Fruit fly (Drosophila melanogaster) whole organism, embryonic: ENCODE results near the gene yellow-e3.

Source experiments
- Adf1 ChIP-seq: fragments of 200-800 bp; sonication (Bioruptor generic); IDR thresholded peaks from 2 replicates; pipeline ENCODE4 v1.3.6; 2022; ENCODE audit warnings: missing biosample characterization, missing genetic modification characterization
- Awh ChIP-seq: fragments of 200-800 bp; sonication (Bioruptor generic); IDR thresholded peaks from 2 replicates; pipeline ENCODE4, ENCODE4 v1.3.6; 2022; ENCODE audit warnings: missing biosample characterization, missing genetic modification characterization
- CG10959 ChIP-seq: fragments of 200-800 bp; sonication (Bioruptor generic); IDR thresholded peaks from 2 replicates; pipeline ENCODE4 v1.3.6; 2022; ENCODE audit warnings: missing biosample characterization, missing genetic modification characterization
- CG11085 ChIP-seq: fragments of 200-800 bp; sonication (Bioruptor generic); IDR thresholded peaks from 2 replicates; pipeline ENCODE4 v1.3.6; 2022; ENCODE audit warnings: missing biosample characterization, missing genetic modification characterization
- CG11398 ChIP-seq: fragments of 200-800 bp; sonication (Bioruptor generic); optimal IDR thresholded peaks from 2 replicates; lab custom pipeline; 2016; ENCODE audit warnings: missing biosample characterization, missing genetic modification characterization
- CG11696 ChIP-seq: fragments of 200-800 bp; sonication (Bioruptor generic); IDR thresholded peaks from 2 replicates; pipeline ENCODE4 v1.3.6; 2022; ENCODE audit warnings: missing biosample characterization, missing genetic modification characterization
- CG11723 ChIP-seq: fragments of 200-800 bp; sonication (Bioruptor generic); optimal IDR thresholded peaks from 2 replicates; lab custom pipeline; 2017; ENCODE audit warnings: missing biosample characterization, mild to moderate bottlenecking, missing genetic modification characterization
- CG12155 ChIP-seq: fragments of 200-800 bp; sonication (Bioruptor generic); optimal IDR thresholded peaks from 3 replicates; lab custom pipeline; 2016; ENCODE audit warnings: missing biosample characterization, missing genetic modification characterization
- CG12219 ChIP-seq: fragments of 200-800 bp; sonication (Bioruptor generic); optimal IDR thresholded peaks from 3 replicates; lab custom pipeline; 2018; ENCODE audit warnings: missing biosample characterization, mild to moderate bottlenecking, missing genetic modification characterization
- CG12299 ChIP-seq: fragments of 200-800 bp; sonication (Bioruptor generic); optimal IDR thresholded peaks from 2 replicates; lab custom pipeline; 2018; ENCODE audit warnings: missing biosample characterization, mild to moderate bottlenecking, missing genetic modification characterization
- CG12769 ChIP-seq: fragments of 200-800 bp; sonication (Bioruptor generic); optimal IDR thresholded peaks from 2 replicates; lab custom pipeline; 2019; ENCODE audit warnings: missing biosample characterization, mild to moderate bottlenecking, missing genetic modification characterization, moderate library complexity
- CG13894 ChIP-seq: fragments of 200-800 bp; sonication (Bioruptor generic); optimal IDR thresholded peaks from 3 replicates; lab custom pipeline; 2018; ENCODE audit warnings: missing biosample characterization, mild to moderate bottlenecking, missing genetic modification characterization, moderate library complexity
- CG14050 ChIP-seq: fragments of 200-800 bp; sonication (Bioruptor generic); IDR thresholded peaks from 3 replicates; pipeline ENCODE4 v1.3.6; 2022; ENCODE audit warnings: missing biosample characterization, missing genetic modification characterization
- CG14710 ChIP-seq: fragments of 200-800 bp; sonication (Bioruptor generic); optimal IDR thresholded peaks from 3 replicates; lab custom pipeline; 2019; ENCODE audit warnings: missing biosample characterization, mild to moderate bottlenecking, missing genetic modification characterization, moderate library complexity
- CG15011 ChIP-seq: fragments of 200-800 bp; sonication (Bioruptor generic); optimal IDR thresholded peaks from 3 replicates; lab custom pipeline; 2018; ENCODE audit warnings: missing biosample characterization, mild to moderate bottlenecking, missing genetic modification characterization
- CG1603 ChIP-seq: fragments of 200-800 bp; sonication (Bioruptor generic); optimal IDR thresholded peaks from 2 replicates; lab custom pipeline; 2019; ENCODE audit warnings: missing biosample characterization, mild to moderate bottlenecking, missing genetic modification characterization, moderate library complexity
- CG18619 ChIP-seq: fragments of 200-800 bp; sonication (Bioruptor generic); optimal IDR thresholded peaks from 3 replicates; lab custom pipeline; 2017; ENCODE audit warnings: missing biosample characterization, mild to moderate bottlenecking, missing genetic modification characterization
- CG3726 ChIP-seq: fragments of 200-800 bp; sonication (Bioruptor generic); IDR thresholded peaks from 3 replicates; pipeline ENCODE4, ENCODE4 v1.3.6; 2022; ENCODE audit warnings: missing biosample characterization, missing genetic modification characterization
- CG6654 ChIP-seq: fragments of 200-800 bp; sonication (Bioruptor generic); optimal IDR thresholded peaks from 2 replicates; lab custom pipeline; 2017; ENCODE audit warnings: missing biosample characterization, mild to moderate bottlenecking, missing genetic modification characterization
- CG6689 ChIP-seq: fragments of 200-800 bp; sonication (Bioruptor generic); IDR thresholded peaks from 2 replicates; pipeline ENCODE4 v1.3.6; 2022; ENCODE audit warnings: missing biosample characterization, missing genetic modification characterization
- CG7357 ChIP-seq: fragments of 200-800 bp; sonication (Bioruptor generic); IDR thresholded peaks from 3 replicates; pipeline ENCODE4 v1.3.6; 2022; ENCODE audit warnings: missing biosample characterization, missing genetic modification characterization
- CG7372 ChIP-seq: fragments of 200-800 bp; sonication (Bioruptor generic); IDR thresholded peaks from 2 replicates; pipeline ENCODE4 v1.3.6; 2022; ENCODE audit warnings: missing biosample characterization, missing genetic modification characterization
- CG7556 ChIP-seq: fragments of 200-800 bp; sonication (Bioruptor generic); optimal IDR thresholded peaks from 2 replicates; lab custom pipeline; 2017; ENCODE audit warnings: missing biosample characterization, mild to moderate bottlenecking, missing genetic modification characterization
- CG8359 ChIP-seq: fragments of 200-800 bp; sonication (Bioruptor generic); optimal IDR thresholded peaks from 2 replicates; lab custom pipeline; 2017; ENCODE audit warnings: missing biosample characterization, mild to moderate bottlenecking, missing genetic modification characterization, borderline replicate concordance
- CG8924 ChIP-seq: fragments of 200-800 bp; optimal IDR thresholded peaks from 3 replicates; lab custom pipeline; 2019; ENCODE audit warnings: missing biosample characterization, mild to moderate bottlenecking, missing genetic modification characterization, moderate library complexity
- CG9797 ChIP-seq: fragments of 200-800 bp; sonication (Bioruptor generic); optimal IDR thresholded peaks from 3 replicates; lab custom pipeline; 2018; ENCODE audit warnings: missing biosample characterization, mild to moderate bottlenecking, missing genetic modification characterization
- CHES-1-like ChIP-seq: fragments of 200-800 bp; sonication (Bioruptor generic); optimal IDR thresholded peaks from 2 replicates; lab custom pipeline; 2016; ENCODE audit warnings: missing biosample characterization, missing genetic modification characterization
- Ets65A ChIP-seq: fragments of 200-800 bp; sonication (Bioruptor generic); peaks from one replicate; lab custom pipeline; 2016; ENCODE audit warnings: missing biosample characterization, missing genetic modification characterization
- HHEX ChIP-seq: fragments of 200-800 bp; sonication (Bioruptor generic); optimal IDR thresholded peaks from 3 replicates; lab custom pipeline; 2017; ENCODE audit warnings: missing biosample characterization, mild to moderate bottlenecking, missing genetic modification characterization, missing genetic modification reagents
- Lhr ChIP-seq: fragments of 200-800 bp; sonication (Bioruptor generic); optimal IDR thresholded peaks from 3 replicates; lab custom pipeline; 2017; ENCODE audit warnings: mild to moderate bottlenecking, missing biosample characterization, missing genetic modification reagents, missing genetic modification characterization
- Lpt ChIP-seq: fragments of >200 bp; optimal IDR thresholded peaks from 2 replicates; lab custom pipeline; 2018; ENCODE audit warnings: missing biosample characterization, missing genetic modification characterization
- Mes4 ChIP-seq: fragments of 200-800 bp; sonication (Bioruptor generic); optimal IDR thresholded peaks from 2 replicates; lab custom pipeline; 2016; ENCODE audit warnings: missing biosample characterization, missing genetic modification characterization
- Ravus ChIP-seq: fragments of 200-800 bp; sonication (Bioruptor generic); IDR thresholded peaks from 2 replicates; pipeline ENCODE4 v1.3.6; 2022; ENCODE audit warnings: missing biosample characterization, missing genetic modification characterization
- Rx ChIP-seq: fragments of 200-800 bp; sonication (Bioruptor generic); IDR thresholded peaks from 2 replicates; pipeline ENCODE4 v1.3.6; 2022; ENCODE audit warnings: missing biosample characterization, missing genetic modification characterization
- abd-A ChIP-seq: fragments of 200-800 bp; sonication (Bioruptor generic); optimal IDR thresholded peaks from 3 replicates; lab custom pipeline; 2019; ENCODE audit warnings: missing biosample characterization, mild to moderate bottlenecking, missing genetic modification characterization, moderate library complexity
- chinmo ChIP-seq: fragments of 200-800 bp; sonication (Bioruptor generic); IDR thresholded peaks from 4 replicates; pipeline ENCODE4 v1.3.6; 2022; ENCODE audit warnings: missing biosample characterization, missing genetic modification characterization; ENCODE audit not compliant: partially characterized antibody
- chm ChIP-seq: fragments of 200-800 bp; sonication (Bioruptor generic); IDR thresholded peaks from 2 replicates; pipeline ENCODE4 v1.3.6; 2022; ENCODE audit warnings: missing biosample characterization, missing genetic modification characterization
- dmrt11E ChIP-seq: fragments of 200-800 bp; sonication (Bioruptor generic); optimal IDR thresholded peaks from 3 replicates; lab custom pipeline; 2018; ENCODE audit warnings: missing biosample characterization, mild to moderate bottlenecking, missing genetic modification characterization, moderate library complexity
- fd3F ChIP-seq: fragments of 200-800 bp; sonication (Bioruptor generic); optimal IDR thresholded peaks from 2 replicates; lab custom pipeline; 2018; ENCODE audit warnings: missing biosample characterization, mild to moderate bottlenecking, missing genetic modification characterization, moderate library complexity
- jumu ChIP-seq: fragments of 200-800 bp; sonication (Bioruptor generic); optimal IDR thresholded peaks from 3 replicates; lab custom pipeline; 2016; ENCODE audit warnings: missing biosample characterization, missing genetic modification characterization
- mirr ChIP-seq: fragments of 200-800 bp; sonication (Bioruptor generic); optimal IDR thresholded peaks from 3 replicates; lab custom pipeline; 2018; ENCODE audit warnings: missing biosample characterization, mild to moderate bottlenecking, missing genetic modification characterization
- pita ChIP-seq: fragments of 200-800 bp; sonication (Bioruptor generic); optimal IDR thresholded peaks from 2 replicates; lab custom pipeline; 2017; ENCODE audit warnings: missing biosample characterization, mild to moderate bottlenecking, missing genetic modification characterization
- prd ChIP-seq, 3 experiments: fragments of >200 bp in 2 of 3; fragments of 200-800 bp in 1 of 3; sonication (Bioruptor generic) in 1 of 3; optimal IDR thresholded peaks in 2 of 3; IDR thresholded peaks in 1 of 3; 2 replicates in 2 of 3; 3 replicates in 1 of 3; pipeline versions ENCODE4 v1.3.6 to Lab custom; 2017 to 2022; ENCODE audit warnings: missing biosample characterization in 1 of 3, missing genetic modification characterization in 1 of 3
- sc ChIP-seq, 3 experiments: fragments of >200 bp in 2 of 3; fragments of 200-800 bp in 1 of 3; sonication (Bioruptor generic) in 1 of 3; optimal IDR thresholded peaks; 2 replicates in 2 of 3; 3 replicates in 1 of 3; lab custom pipeline; 2017; ENCODE audit warnings: mild to moderate bottlenecking in 1 of 3, missing biosample characterization in 1 of 3, missing genetic modification characterization in 1 of 3, missing genetic modification reagents in 1 of 3
- sd ChIP-seq: fragments of 200-800 bp; sonication (Bioruptor generic); optimal IDR thresholded peaks from 3 replicates; lab custom pipeline; 2018; ENCODE audit warnings: missing biosample characterization, mild to moderate bottlenecking, missing genetic modification characterization, moderate library complexity
- stc ChIP-seq: fragments of 200-800 bp; sonication (Bioruptor generic); IDR thresholded peaks from 2 replicates; pipeline ENCODE4 v1.3.6; 2022; ENCODE audit warnings: missing biosample characterization, missing genetic modification characterization
- usp ChIP-seq: fragments of >200 bp; optimal IDR thresholded peaks from 2 replicates; lab custom pipeline; 2017; ENCODE audit warnings: missing biosample characterization, missing genetic modification characterization
- vvl ChIP-seq: fragments of 200-800 bp; sonication (Bioruptor generic); IDR thresholded peaks from 2 replicates; pipeline ENCODE4 v1.3.6; 2022; ENCODE audit warnings: missing biosample characterization, missing genetic modification characterization
- yki ChIP-seq: fragments of >200 bp; optimal IDR thresholded peaks from 3 replicates; lab custom pipeline; 2018

Gene yellow-e3

dm6 chr3R:13452851-13453255, 48.2 kb upstream of the yellow-e3 start (continued):
- TF ChIP-seq Mes4 (GFP tag; lab: Kevin White, UChicago), result peak; percentile 34
- no peak for TF ChIP-seq CG11696 (GFP tag; lab: Robert Waterston, UW)
- peak; percentile 44; the same call in 1 of the 2 replicates for TF ChIP-seq Rx (GFP tag; lab: Robert Waterston, UW)
- TF ChIP-seq Lhr (GFP tag; lab: Kevin White, UChicago), result peak; percentile 37
- TF ChIP-seq CG11085 (GFP tag; lab: Robert Waterston, UW), result peak; percentile 46
- TF ChIP-seq CG7556 (GFP tag; lab: Kevin White, UChicago), result peak; percentile 88
- TF ChIP-seq jumu (GFP tag; lab: Kevin White, UChicago), result peak; percentile 41
- TF ChIP-seq CG3726 (GFP tag; lab: Robert Waterston, UW), result 0 out of 3 replicates have a peak, but pooled peaks have one; percentile 27
- TF ChIP-seq prd (optimal IDR thresholded peaks at IDR 0.05; lab: Kevin White, UChicago), result no peak
- peak; percentile 70 for TF ChIP-seq prd (GFP tag; IDR thresholded peaks at IDR 0.05; lab: Robert Waterston, UW)
- peak; percentile 51 for TF ChIP-seq CG12219
- peak; percentile 35 for TF ChIP-seq CG1603 (tag; lab: Kevin White, UChicago)
- peak; percentile 71 for TF ChIP-seq CG11723 (GFP tag; lab: Kevin White, UChicago)
- peak; percentile 27 for TF ChIP-seq Ravus (GFP tag; lab: Robert Waterston, UW)
- TF ChIP-seq CG7372 (GFP tag; lab: Robert Waterston, UW), result peak; percentile 63
- TF ChIP-seq yki (lab: Kevin White, UChicago), result no peak
- no peak for TF ChIP-seq CG11398 (GFP tag; lab: Kevin White, UChicago)
- TF ChIP-seq CG10959 (GFP tag; lab: Robert Waterston, UW), result no peak
- TF ChIP-seq CG18619, result peak; percentile 84
- TF ChIP-seq CG14710 (tag; lab: Kevin White, UChicago), result peak; percentile 76
- no peak for TF ChIP-seq mirr
- TF ChIP-seq CG14050 (GFP tag; lab: Robert Waterston, UW), result peak; percentile 42
- peak; percentile 86 for TF ChIP-seq Ets65A (GFP tag; lab: Kevin White, UChicago)
- peak; percentile 57 for TF ChIP-seq CG8359 (GFP tag; lab: Kevin White, UChicago)
- no peak for TF ChIP-seq usp (GFP tag; lab: Kevin White, UChicago)
- peak; percentile 75 for TF ChIP-seq dmrt11E (tag; lab: Kevin White, UChicago)
- TF ChIP-seq HHEX (GFP tag; lab: Kevin White, UChicago), result peak; percentile 77
- peak; percentile 21 for TF ChIP-seq CG12299 (tag; lab: Kevin White, UChicago)
- TF ChIP-seq Lpt (GFP tag; lab: Kevin White, UChicago), result no peak
- TF ChIP-seq CG8924 (tag; lab: Kevin White, UChicago), result peak; percentile 84
- peak; percentile 70 for TF ChIP-seq CG12155
- TF ChIP-seq CG6689 (GFP tag; lab: Robert Waterston, UW), result peak; percentile 67
- peak; percentile 75 for TF ChIP-seq CG15011 (GFP tag; lab: Kevin White, UChicago)
- TF ChIP-seq CHES-1-like (GFP tag; lab: Kevin White, UChicago), result peak; percentile 43
- TF ChIP-seq stc, result peak; percentile 23; the same call in 1 of the 2 replicates
- peak; percentile 50 for TF ChIP-seq CG6654 (GFP tag; lab: Kevin White, UChicago)
- 0 out of 3 replicates have a peak, but pooled peaks have one; percentile 44 for TF ChIP-seq CG7357 (GFP tag; lab: Robert Waterston, UW)
- TF ChIP-seq CG9797 (GFP tag; lab: Kevin White, UChicago), result no peak
- TF ChIP-seq sc (optimal IDR thresholded peaks at IDR 0.05; lab: Kevin White, UChicago), result no peak
- peak; percentile 64 for TF ChIP-seq sc (GFP tag; optimal IDR thresholded peaks at IDR 0.05; lab: Kevin White, UChicago)

- TF ChIP-seq CG12769 (peak; percentile 74), Adf1 (GFP tag; lab: Robert Waterston, UW) (no peak), chinmo (GFP tag; lab: Robert Waterston, UW) (peak; percentile 83; the same call in 3 of the 4 replicates), chm (GFP tag; lab: Robert Waterston, UW) (0 out of 2 replicates have a peak, but pooled peaks have one; percentile 28), Awh (GFP tag; lab: Robert Waterston, UW) (peak; percentile 73), sd (peak; percentile 17), CG13894 (tag; lab: Kevin White, UChicago) (peak; percentile 27), vvl (GFP tag; lab: Robert Waterston, UW) (peak; percentile 88), pita (no peak), abd-A (tag; lab: Kevin White, UChicago) (peak; percentile 88), fd3F (GFP tag; lab: Kevin White, UChicago) (no peak)
Measured at dm6 chr3R:13452261-13452660, 47.6 kb upstream of the yellow-e3 start.
